Worm (Caenorhabditis elegans) whole organism, L1 larva: Measurements from ENCODE around the gene egl-20.

ENCODE experiments used
- C04F5.9 ChIP-seq: sonication (generic microtip); optimal IDR thresholded peaks from 2 replicates; lab custom pipeline; 2016; ENCODE audit warnings: missing genetic modification characterization, missing compliant biosample characterization
- F16B12.6 ChIP-seq: fragments of 150-350 bp; optimal IDR thresholded peaks from 2 replicates; lab custom pipeline; 2014; ENCODE audit warnings: missing biosample characterization, missing genetic modification characterization
- alr-1 ChIP-seq: fragments of 200-800 bp; sonication (Bioruptor generic); optimal IDR thresholded peaks from 2 replicates; lab custom pipeline; 2018; ENCODE audit warnings: borderline replicate concordance, mild to moderate bottlenecking, missing genetic modification characterization, missing compliant biosample characterization
- aly-2 ChIP-seq: fragments of 150-350 bp; optimal IDR thresholded peaks from 2 replicates; lab custom pipeline; 2014; ENCODE audit warnings: missing biosample characterization, missing genetic modification characterization
- ama-1 ChIP-seq: fragments of 150-350 bp; optimal IDR thresholded peaks from 2 replicates; lab custom pipeline; 2014
- blmp-1 ChIP-seq: fragments of 150-350 bp; optimal IDR thresholded peaks from 2 replicates; lab custom pipeline; 2014; ENCODE audit warnings: missing biosample characterization, missing genetic modification characterization
- ceh-82 ChIP-seq, 3 experiments: fragments of 150-350 bp in 1 of 3; sonication (generic microtip) in 2 of 3; optimal IDR thresholded peaks; 2 replicates each; lab custom pipeline; 2014 to 2017; ENCODE audit warnings: missing biosample characterization in 3 of 3, missing genetic modification characterization in 3 of 3
- ceh-90 ChIP-seq: sonication (generic microtip); optimal IDR thresholded peaks from 2 replicates; lab custom pipeline; 2016; ENCODE audit warnings: missing genetic modification characterization, missing compliant biosample characterization
- ces-1 ChIP-seq: fragments of 150-350 bp; optimal IDR thresholded peaks from 2 replicates; lab custom pipeline; 2014; ENCODE audit warnings: missing biosample characterization, missing genetic modification reagents, missing genetic modification characterization
- dpl-1 ChIP-seq, 3 experiments: fragments of 150-350 bp in 2 of 3; sonication (generic microtip) in 1 of 3; optimal IDR thresholded peaks; 2 replicates each; lab custom pipeline; 2014 to 2017; ENCODE audit warnings: missing biosample characterization in 3 of 3, missing genetic modification characterization in 3 of 3, missing genetic modification reagents in 3 of 3
- efl-1 ChIP-seq, 4 experiments: fragments of 150-350 bp; optimal IDR thresholded peaks in 3 of 4; peaks in 1 of 4; 1 replicate in 1 of 4; 2 replicates in 3 of 4; lab custom pipeline; 2014; ENCODE audit warnings: missing biosample characterization in 2 of 4, missing genetic modification characterization in 2 of 4, missing genetic modification reagents in 2 of 4
- efl-3 ChIP-seq: fragments of 200-800 bp; sonication (Bioruptor generic); optimal IDR thresholded peaks from 2 replicates; lab custom pipeline; 2018; ENCODE audit warnings: mild to moderate bottlenecking, missing genetic modification characterization, missing compliant biosample characterization
- egl-13 ChIP-seq: sonication (generic microtip); optimal IDR thresholded peaks from 2 replicates; lab custom pipeline; 2016; ENCODE audit warnings: missing genotype, missing genetic modification reagents, missing genetic modification characterization, missing compliant biosample characterization
- egl-27 ChIP-seq, 2 experiments: fragments of 150-350 bp in 1 of 2; sonication (generic microtip); optimal IDR thresholded peaks; 3 replicates each; lab custom pipeline; 2017 to 2018; ENCODE audit warnings: missing biosample characterization in 2 of 2, missing genetic modification characterization in 2 of 2, missing genetic modification reagents in 2 of 2
- elt-3 ChIP-seq, 6 experiments: fragments of 150-350 bp in 1 of 6; sonication (generic microtip); optimal IDR thresholded peaks; 2 replicates each; lab custom pipeline; 2017 to 2018; ENCODE audit warnings: missing biosample characterization in 6 of 6, missing genetic modification characterization in 6 of 6, inconsistent platforms in 1 of 6
- ets-5 ChIP-seq: fragments of 200-800 bp; sonication (Bioruptor generic); IDR thresholded peaks from 2 replicates; pipeline ENCODE4 v1.3.6; 2022; ENCODE audit warnings: missing genetic modification characterization, missing compliant biosample characterization
- hlh-17 ChIP-seq: fragments of 200-800 bp; sonication (Bioruptor generic); optimal IDR thresholded peaks from 2 replicates; lab custom pipeline; 2018; ENCODE audit warnings: missing genetic modification characterization, mild to moderate bottlenecking, missing compliant biosample characterization, moderate library complexity, borderline replicate concordance
- hlh-4 ChIP-seq: sonication (generic microtip); optimal IDR thresholded peaks from 2 replicates; lab custom pipeline; 2016; ENCODE audit warnings: mild to moderate bottlenecking, missing genetic modification characterization, missing compliant biosample characterization
- irx-1 ChIP-seq: sonication (generic microtip); optimal IDR thresholded peaks from 2 replicates; lab custom pipeline; 2016; ENCODE audit warnings: missing genetic modification characterization, missing compliant biosample characterization
- isw-1 ChIP-seq: fragments of 200-800 bp; sonication (Bioruptor generic); IDR thresholded peaks from 2 replicates; pipeline ENCODE4 v1.3.6; 2022; ENCODE audit warnings: missing genetic modification characterization, missing compliant biosample characterization
- lin-13 ChIP-seq: fragments of 150-350 bp; optimal IDR thresholded peaks from 2 replicates; lab custom pipeline; 2014; ENCODE audit warnings: missing biosample characterization, missing genetic modification reagents, missing genetic modification characterization
- lin-35 ChIP-seq, 2 experiments: fragments of 150-350 bp; optimal IDR thresholded peaks; 2 replicates each; lab custom pipeline; 2014; ENCODE audit warnings: missing biosample characterization in 2 of 2, missing genetic modification characterization in 2 of 2, missing genetic modification reagents in 2 of 2
- lin-39 ChIP-seq: fragments of 150-350 bp; optimal IDR thresholded peaks from 2 replicates; lab custom pipeline; 2014; ENCODE audit warnings: missing biosample characterization, missing genetic modification reagents, missing genetic modification characterization
- lir-3 ChIP-seq: sonication (generic microtip); optimal IDR thresholded peaks from 2 replicates; lab custom pipeline; 2016; ENCODE audit warnings: mild to moderate bottlenecking, missing genetic modification characterization, moderate library complexity, missing compliant biosample characterization; ENCODE audit not compliant: poor library complexity
- mep-1 ChIP-seq: fragments of 150-350 bp; optimal IDR thresholded peaks from 2 replicates; lab custom pipeline; 2014; ENCODE audit warnings: missing biosample characterization, missing genetic modification characterization
- nhr-12 ChIP-seq: sonication (generic microtip); optimal IDR thresholded peaks from 2 replicates; lab custom pipeline; 2017; ENCODE audit warnings: missing biosample characterization, missing genetic modification characterization
- nhr-19 ChIP-seq: fragments of 200-800 bp; sonication (Bioruptor generic); conservative IDR thresholded peaks from 2 replicates; pipeline ENCODE4 v1.3.6; 2022; ENCODE audit warnings: missing genetic modification characterization, missing compliant biosample characterization
- nhr-237 ChIP-seq: fragments of 150-350 bp; optimal IDR thresholded peaks from 2 replicates; lab custom pipeline; 2014; ENCODE audit warnings: missing biosample characterization, missing genetic modification characterization
- nhr-28 ChIP-seq: fragments of 150-350 bp; optimal IDR thresholded peaks from 2 replicates; lab custom pipeline; 2014; ENCODE audit warnings: missing biosample characterization, missing genetic modification characterization
- nhr-47 ChIP-seq: sonication (generic microtip); optimal IDR thresholded peaks from 2 replicates; lab custom pipeline; 2016; ENCODE audit warnings: mild to moderate bottlenecking, missing genetic modification characterization, moderate library complexity, missing compliant biosample characterization
- nhr-71 ChIP-seq: sonication (generic microtip); optimal IDR thresholded peaks from 2 replicates; lab custom pipeline; 2016; ENCODE audit warnings: mild to moderate bottlenecking, missing genetic modification characterization, moderate library complexity, missing compliant biosample characterization
- nhr-76 ChIP-seq: sonication (generic microtip); optimal IDR thresholded peaks from 2 replicates; lab custom pipeline; 2017; ENCODE audit warnings: missing biosample characterization, missing genetic modification characterization
- nhr-77 ChIP-seq: fragments of 150-350 bp; optimal IDR thresholded peaks from 2 replicates; lab custom pipeline; 2014; ENCODE audit warnings: missing biosample characterization, missing genetic modification characterization
- nhr-84 ChIP-seq: sonication (generic microtip); optimal IDR thresholded peaks from 2 replicates; lab custom pipeline; 2017; ENCODE audit warnings: missing biosample characterization, missing genetic modification characterization
- nhr-85 ChIP-seq: sonication (generic microtip); peaks from one replicate; lab custom pipeline; 2016; ENCODE audit warnings: missing genetic modification characterization, inconsistent platforms, missing compliant biosample characterization
- nhr-90 ChIP-seq: sonication (generic microtip); optimal IDR thresholded peaks from 2 replicates; lab custom pipeline; 2016; ENCODE audit warnings: mild to moderate bottlenecking, missing genetic modification characterization, missing compliant biosample characterization; ENCODE audit not compliant: poor library complexity
- pax-3 ChIP-seq: fragments of 200-800 bp; sonication (Bioruptor generic); optimal IDR thresholded peaks from 2 replicates; lab custom pipeline; 2018; ENCODE audit warnings: mild to moderate bottlenecking, missing genetic modification characterization, moderate library complexity, missing compliant biosample characterization
- pqm-1 ChIP-seq: sonication (generic microtip); optimal IDR thresholded peaks from 3 replicates; lab custom pipeline; 2017; ENCODE audit warnings: missing biosample characterization, missing genetic modification characterization
- rnt-1 ChIP-seq: sonication (generic microtip); optimal IDR thresholded peaks from 2 replicates; lab custom pipeline; 2016; ENCODE audit warnings: mild to moderate bottlenecking, missing genetic modification characterization, moderate library complexity, missing compliant biosample characterization
- skn-1 ChIP-seq: fragments of 150-350 bp; optimal IDR thresholded peaks from 2 replicates; lab custom pipeline; 2014; ENCODE audit warnings: missing biosample characterization, missing genetic modification characterization
- snpc-4 ChIP-seq: fragments of 150-350 bp; optimal IDR thresholded peaks from 2 replicates; lab custom pipeline; 2014; ENCODE audit warnings: missing biosample characterization, missing genetic modification characterization
- sox-4 ChIP-seq: sonication (generic microtip); optimal IDR thresholded peaks from 2 replicates; lab custom pipeline; 2016; ENCODE audit warnings: missing genetic modification characterization, missing compliant biosample characterization
- sptf-1 ChIP-seq: fragments of 150-350 bp; optimal IDR thresholded peaks from 2 replicates; lab custom pipeline; 2014; ENCODE audit warnings: missing biosample characterization, missing genetic modification characterization
- sup-37 ChIP-seq: fragments of 200-800 bp; sonication (Bioruptor generic); optimal IDR thresholded peaks from 2 replicates; lab custom pipeline; 2018; ENCODE audit warnings: mild to moderate bottlenecking, missing genetic modification characterization, missing compliant biosample characterization
- unc-130 ChIP-seq: fragments of 150-350 bp; optimal IDR thresholded peaks from 2 replicates; lab custom pipeline; 2017; ENCODE audit warnings: missing biosample characterization, missing genetic modification characterization, inconsistent platforms
- unc-98 ChIP-seq: fragments of 200-800 bp; sonication (Bioruptor generic); IDR thresholded peaks from 2 replicates; pipeline ENCODE4 v1.3.6; 2022; ENCODE audit warnings: missing genetic modification characterization, missing compliant biosample characterization
- vab-15 ChIP-seq: sonication (generic microtip); optimal IDR thresholded peaks from 2 replicates; lab custom pipeline; 2017; ENCODE audit warnings: missing genotype, mild to moderate bottlenecking, missing genetic modification characterization, missing compliant biosample characterization
- xbp-1 ChIP-seq: sonication (generic microtip); optimal IDR thresholded peaks from 2 replicates; lab custom pipeline; 2016; ENCODE audit warnings: missing genetic modification characterization, missing compliant biosample characterization
- zag-1 ChIP-seq: fragments of 150-350 bp; optimal IDR thresholded peaks from 2 replicates; lab custom pipeline; 2014; ENCODE audit warnings: missing biosample characterization, missing genetic modification characterization
- zip-4 ChIP-seq: fragments of 200-800 bp; sonication (Bioruptor generic); optimal IDR thresholded peaks from 2 replicates; lab custom pipeline; 2018; ENCODE audit warnings: mild to moderate bottlenecking, missing genetic modification characterization, moderate library complexity, missing compliant biosample characterization
- ztf-4 ChIP-seq: fragments of 150-350 bp; optimal IDR thresholded peaks from 2 replicates; lab custom pipeline; 2014; ENCODE audit warnings: missing biosample characterization, missing genetic modification characterization

The egl-20 gene

DNA sequence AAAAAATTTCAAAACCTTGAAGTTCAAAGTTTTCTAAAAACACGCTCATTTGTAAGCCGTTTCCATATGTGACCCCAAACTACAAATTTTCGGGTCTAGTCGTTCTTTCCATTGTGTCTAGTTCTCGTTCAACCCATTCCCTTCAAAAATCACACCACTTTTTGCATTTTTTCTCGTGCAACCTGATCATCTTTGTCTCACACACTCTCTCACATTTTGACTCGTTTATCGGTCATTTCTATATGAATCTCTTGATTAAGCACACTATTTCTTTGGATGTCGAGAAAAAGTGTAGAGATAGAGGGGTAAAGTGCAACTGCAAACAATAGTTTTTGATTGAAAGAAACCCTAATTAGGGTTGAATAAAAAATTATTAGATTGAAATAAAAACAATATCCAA, 11.8 kb downstream of the egl-20 start (continued):
- TF ChIP-seq lin-39 (tag; lab: Kevin White, UChicago) = no peak
- TF ChIP-seq ceh-90 = no peak
- peak; percentile 69 for TF ChIP-seq blmp-1 (tag; lab: Kevin White, UChicago)
- no peak for TF ChIP-seq C04F5.9
- TF ChIP-seq nhr-76 (tag; lab: Kevin White, UChicago) = no peak
- no peak for TF ChIP-seq nhr-12 (tag; lab: Kevin White, UChicago)
- TF ChIP-seq sptf-1 (tag; lab: Kevin White, UChicago) = no peak
- peak; percentile 15 for TF ChIP-seq lin-13 (GFP tag; lab: Kevin White, UChicago)
- TF ChIP-seq pax-3 = no peak
- TF ChIP-seq unc-98 (GFP tag; lab: Robert Waterston, UW) = no peak
- TF ChIP-seq F16B12.6 (tag; lab: Kevin White, UChicago) = no peak
- TF ChIP-seq dpl-1 (GFP tag; optimal IDR thresholded peaks at IDR 0.05; lab: Kevin White, UChicago) = peak in 2 of 3 experiments; percentile 36 to 46
- peak in 1 of 3 experiments; percentile 18 for TF ChIP-seq ceh-82 (tag; optimal IDR thresholded peaks at IDR 0.05; lab: Kevin White, UChicago)
- peak; percentile 87 for TF ChIP-seq nhr-85 (tag; lab: Kevin White, UChicago)
- TF ChIP-seq pqm-1 (tag; lab: Kevin White, UChicago) = no peak
- TF ChIP-seq efl-1 (optimal IDR thresholded peaks at IDR 0.05; lab: Kevin White, UChicago) = peak; percentile 39 to 54
- peak; percentile 34 to 94 for TF ChIP-seq efl-1 (GFP tag; optimal IDR thresholded peaks at IDR 0.05 in 1 of 2; lab: Kevin White, UChicago)
- peak; percentile 30 for TF ChIP-seq nhr-47 (tag; lab: Kevin White, UChicago)
- peak; percentile 82 for TF ChIP-seq nhr-71 (tag; lab: Kevin White, UChicago)
- no peak for TF ChIP-seq alr-1 (tag; lab: Kevin White, UChicago)
- TF ChIP-seq ama-1 (lab: Kevin White, UChicago) = no peak
- TF ChIP-seq nhr-90 (tag; lab: Kevin White, UChicago) = peak; percentile 61
- no peak for TF ChIP-seq ets-5 (GFP tag; lab: Robert Waterston, UW)
- TF ChIP-seq egl-13 (tag; lab: Kevin White, UChicago) = no peak
- peak; percentile 50 for TF ChIP-seq rnt-1 (tag; lab: Kevin White, UChicago)
- peak; percentile 41 for TF ChIP-seq xbp-1
- peak; percentile 62 for TF ChIP-seq aly-2 (tag; lab: Kevin White, UChicago)
- peak; percentile 38 for TF ChIP-seq nhr-77 (tag; lab: Kevin White, UChicago)
- TF ChIP-seq sox-4 (tag; lab: Kevin White, UChicago) = no peak
- TF ChIP-seq isw-1 (GFP tag; lab: Robert Waterston, UW) = no peak
- no peak for TF ChIP-seq sup-37 (GFP tag; lab: Kevin White, UChicago)
- TF ChIP-seq zag-1 (tag; lab: Kevin White, UChicago) = no peak
- peak; percentile 17 for TF ChIP-seq irx-1
- TF ChIP-seq ztf-4 (tag; lab: Kevin White, UChicago) = peak; percentile 31
- no peak for TF ChIP-seq hlh-17 (GFP tag; lab: Kevin White, UChicago)
- peak; percentile 67 for TF ChIP-seq nhr-19 (GFP tag; lab: Robert Waterston, UW)
- peak; percentile 2 for TF ChIP-seq nhr-237 (tag; lab: Kevin White, UChicago)
- peak; percentile 87 for TF ChIP-seq mep-1 (tag; lab: Kevin White, UChicago)
- TF ChIP-seq ces-1 = no peak
- no peak for TF ChIP-seq egl-27 (tag; optimal IDR thresholded peaks at IDR 0.05; lab: Kevin White, UChicago)
- TF ChIP-seq unc-130 (tag; lab: Kevin White, UChicago) = no peak
- TF ChIP-seq nhr-28 (tag; lab: Kevin White, UChicago) = no peak
- TF ChIP-seq vab-15 (tag; lab: Kevin White, UChicago) = no peak
- TF ChIP-seq efl-3 (GFP tag; lab: Kevin White, UChicago) = no peak

DNA sequence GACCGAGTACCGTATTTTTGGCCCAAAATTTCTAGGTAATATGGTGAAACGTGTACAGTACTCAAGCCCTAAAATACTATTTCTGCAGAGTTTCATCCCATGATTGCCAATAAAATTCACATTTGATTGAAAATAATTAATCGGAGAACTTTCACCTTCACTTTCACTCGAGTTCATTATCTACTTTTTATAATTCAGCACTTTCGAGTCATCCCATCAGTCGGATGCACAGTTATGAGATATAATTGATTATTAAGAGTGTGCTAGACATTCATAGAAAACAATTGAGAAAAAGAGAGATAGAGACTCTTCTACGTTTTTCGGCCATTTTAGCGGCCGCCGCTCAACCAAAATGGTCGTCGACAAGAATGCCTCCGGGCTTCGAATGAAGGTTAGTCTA, 12.6 kb downstream of the egl-20 start, which contains the start of gene fat-3:
Gene fat-3 (plus strand): TSS at position 313 of the 400 bp plus-strand sequence.
- no peak for TF ChIP-seq elt-3 (tag; optimal IDR thresholded peaks at IDR 0.05; lab: Kevin White, UChicago)
- no peak for TF ChIP-seq pax-3
- TF ChIP-seq snpc-4 (tag; lab: Kevin White, UChicago) = no peak
- peak in 1 of 2 experiments; percentile 3 for TF ChIP-seq lin-35 (GFP tag; optimal IDR thresholded peaks at IDR 0.05; lab: Kevin White, UChicago)
- TF ChIP-seq nhr-12 (tag; lab: Kevin White, UChicago) = no peak
- no peak for TF ChIP-seq C04F5.9
- TF ChIP-seq zip-4 (GFP tag; lab: Kevin White, UChicago) = no peak
- TF ChIP-seq nhr-77 (tag; lab: Kevin White, UChicago) = no peak
- TF ChIP-seq hlh-4 (tag; lab: Kevin White, UChicago) = no peak
- TF ChIP-seq ets-5 (GFP tag; lab: Robert Waterston, UW) = no peak
- TF ChIP-seq nhr-84 = no peak
- no peak for TF ChIP-seq vab-15 (tag; lab: Kevin White, UChicago)
- TF ChIP-seq sox-4 (tag; lab: Kevin White, UChicago) = no peak
- no peak for TF ChIP-seq zag-1 (tag; lab: Kevin White, UChicago)
- TF ChIP-seq lir-3 (tag; lab: Kevin White, UChicago) = no peak
- no peak for TF ChIP-seq ces-1
- no peak for TF ChIP-seq sup-37 (GFP tag; lab: Kevin White, UChicago)
- peak; percentile 65 for TF ChIP-seq blmp-1 (tag; lab: Kevin White, UChicago)
- TF ChIP-seq skn-1 (tag; lab: Kevin White, UChicago) = no peak
